Fruit fly (Drosophila melanogaster) whole organism, pupa: ENCODE data around the gene CG15145.
A peak's percentile ranks its signal among the peaks of the same experiment; 100 is the strongest.

Experiments used
- CG10348 ChIP-seq: fragments of 200-800 bp; sonication (Bioruptor generic); IDR thresholded peaks from 2 replicates; pipeline ENCODE4 v1.3.6; 2022; ENCODE audit warnings: missing biosample characterization, missing genetic modification characterization
- CG12605 ChIP-seq: fragments of 200-800 bp; sonication (Bioruptor generic); IDR thresholded peaks from 2 replicates; pipeline ENCODE4 v1.3.6; 2022; ENCODE audit warnings: missing biosample characterization, missing genetic modification characterization
- CG13204 ChIP-seq: fragments of 200-800 bp; sonication (Bioruptor generic); optimal IDR thresholded peaks from 2 replicates; lab custom pipeline; 2018; ENCODE audit warnings: missing biosample characterization, mild to moderate bottlenecking, missing genetic modification characterization, moderate library complexity
- CG14655 ChIP-seq: fragments of 200-800 bp; sonication (Bioruptor generic); optimal IDR thresholded peaks from 3 replicates; lab custom pipeline; 2017; ENCODE audit warnings: mild to moderate bottlenecking, missing biosample characterization, missing genetic modification reagents, missing genetic modification characterization
- CG15710 ChIP-seq: fragments of 200-800 bp; sonication (Bioruptor generic); optimal IDR thresholded peaks from 2 replicates; lab custom pipeline; 2018; ENCODE audit warnings: missing biosample characterization, mild to moderate bottlenecking, missing genetic modification characterization, moderate library complexity
- CG17806 ChIP-seq: fragments of 200-800 bp; sonication (Bioruptor generic); optimal IDR thresholded peaks from 2 replicates; lab custom pipeline; 2018; ENCODE audit warnings: missing biosample characterization, mild to moderate bottlenecking, missing genetic modification characterization, moderate library complexity
- CG32121 ChIP-seq: fragments of 200-800 bp; sonication (Bioruptor generic); IDR thresholded peaks from 2 replicates; pipeline ENCODE4 v1.3.6; 2022; ENCODE audit warnings: missing biosample characterization, missing genetic modification characterization
- CG34367 ChIP-seq: fragments of 200-800 bp; sonication (Bioruptor generic); optimal IDR thresholded peaks from 2 replicates; lab custom pipeline; 2018; ENCODE audit warnings: missing biosample characterization, mild to moderate bottlenecking, missing genetic modification characterization
- CG4496 ChIP-seq: fragments of 200-800 bp; sonication (Bioruptor generic); IDR thresholded peaks from 3 replicates; pipeline ENCODE4 v1.3.6; 2022; ENCODE audit warnings: missing biosample characterization, missing genetic modification characterization
- CG8159 ChIP-seq: fragments of 200-800 bp; sonication (Bioruptor generic); optimal IDR thresholded peaks from 3 replicates; lab custom pipeline; 2018; ENCODE audit warnings: missing biosample characterization, mild to moderate bottlenecking, missing genetic modification characterization, moderate library complexity
- CG8301 ChIP-seq: fragments of 200-800 bp; sonication (Bioruptor generic); optimal IDR thresholded peaks from 2 replicates; lab custom pipeline; 2018; ENCODE audit warnings: missing biosample characterization, mild to moderate bottlenecking, missing genetic modification characterization
- CG9948 ChIP-seq: fragments of 200-800 bp; sonication (Bioruptor generic); optimal IDR thresholded peaks from 2 replicates; lab custom pipeline; 2018; ENCODE audit warnings: missing biosample characterization, mild to moderate bottlenecking, missing genetic modification characterization, moderate library complexity
- D1 ChIP-seq: fragments of 200-800 bp; sonication (Bioruptor generic); optimal IDR thresholded peaks from 2 replicates; lab custom pipeline; 2018; ENCODE audit warnings: missing biosample characterization, mild to moderate bottlenecking, missing genetic modification characterization, moderate library complexity
- EcR ChIP-seq: fragments of 200-800 bp; sonication (Bioruptor generic); optimal IDR thresholded peaks from 3 replicates; lab custom pipeline; 2019; ENCODE audit warnings: missing biosample characterization, missing genetic modification characterization, mild to moderate bottlenecking, moderate library complexity, missing genetic modification reagents
- Ets98B ChIP-seq: fragments of 200-800 bp; sonication (Bioruptor generic); IDR thresholded peaks from 2 replicates; pipeline ENCODE4 v1.3.6; 2022; ENCODE audit warnings: missing biosample characterization, missing genetic modification characterization
- Pif1A ChIP-seq: fragments of 200-800 bp; sonication (Bioruptor generic); optimal IDR thresholded peaks from 3 replicates; lab custom pipeline; 2016; ENCODE audit warnings: missing biosample characterization, missing genetic modification characterization
- Pif1B ChIP-seq: fragments of 200-800 bp; sonication (Bioruptor generic); optimal IDR thresholded peaks from 3 replicates; lab custom pipeline; 2016; ENCODE audit warnings: missing biosample characterization, missing genetic modification characterization
- Snoo ChIP-seq: fragments of 200-800 bp; sonication (Bioruptor generic); optimal IDR thresholded peaks from 3 replicates; lab custom pipeline; 2017; ENCODE audit warnings: missing biosample characterization, mild to moderate bottlenecking, missing genetic modification characterization, inconsistent platforms
- fd96Ca ChIP-seq: fragments of 200-800 bp; sonication (Bioruptor generic); IDR thresholded peaks from 3 replicates; pipeline ENCODE4 v1.3.6; 2022; ENCODE audit warnings: missing biosample characterization, missing genetic modification characterization
- gl ChIP-seq: fragments of 200-800 bp; sonication (Bioruptor generic); optimal IDR thresholded peaks from 2 replicates; lab custom pipeline; 2018; ENCODE audit warnings: missing biosample characterization, mild to moderate bottlenecking, missing genetic modification characterization
- rn ChIP-seq: fragments of 200-800 bp; sonication (Bioruptor generic); IDR thresholded peaks from 2 replicates; pipeline ENCODE4 v1.3.6; 2022; ENCODE audit warnings: missing biosample characterization, missing genetic modification characterization

Gene CG15145

DNA sequence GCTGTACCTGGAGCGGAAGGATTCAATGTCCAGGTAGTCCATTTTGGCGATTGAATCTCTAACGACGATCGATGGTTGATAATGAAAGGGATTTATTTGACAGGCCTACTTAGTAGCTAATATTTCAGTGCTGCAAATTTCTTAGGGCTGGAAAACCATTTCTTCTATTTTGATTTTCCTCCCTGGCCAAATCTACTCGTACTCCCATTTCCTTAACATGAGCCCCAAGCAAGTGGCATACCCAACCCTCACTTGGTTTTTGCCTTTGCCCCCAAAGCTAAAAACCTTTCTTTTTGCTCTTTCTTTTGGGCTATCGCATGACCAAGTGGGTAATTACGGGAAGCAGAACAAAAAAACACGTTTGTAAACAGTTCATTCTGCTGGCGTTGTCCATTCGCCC lies 33.3 kb downstream of the CG15145 start, which contains the start of gene CG15142:
CG15142 (minus strand) TSS at position 101 of the 400 bp plus-strand sequence.
- TF ChIP-seq CG8301: no peak
- TF ChIP-seq CG4496 (GFP tag; lab: Robert Waterston, UW): no peak
- TF ChIP-seq CG34367 (tag; lab: Kevin White, UChicago): no peak
- no peak for TF ChIP-seq CG12605
- no peak for TF ChIP-seq D1 (tag; lab: Kevin White, UChicago)
- TF ChIP-seq CG32121 (GFP tag; lab: Robert Waterston, UW): no peak
- TF ChIP-seq rn (GFP tag; lab: Robert Waterston, UW): no peak
- no peak for TF ChIP-seq CG15710 (tag; lab: Kevin White, UChicago)
- no peak for TF ChIP-seq EcR (GFP tag; lab: Kevin White, UChicago)
- TF ChIP-seq Ets98B (GFP tag; lab: Robert Waterston, UW): no peak
- no peak for TF ChIP-seq CG9948 (tag; lab: Kevin White, UChicago)
- no peak for TF ChIP-seq Snoo
- TF ChIP-seq CG8159 (tag; lab: Kevin White, UChicago): no peak
- TF ChIP-seq Pif1B (GFP tag; lab: Kevin White, UChicago): no peak
- TF ChIP-seq CG10348 (GFP tag; lab: Robert Waterston, UW): no peak
- TF ChIP-seq, all 21 proteins: peak for 0

DNA sequence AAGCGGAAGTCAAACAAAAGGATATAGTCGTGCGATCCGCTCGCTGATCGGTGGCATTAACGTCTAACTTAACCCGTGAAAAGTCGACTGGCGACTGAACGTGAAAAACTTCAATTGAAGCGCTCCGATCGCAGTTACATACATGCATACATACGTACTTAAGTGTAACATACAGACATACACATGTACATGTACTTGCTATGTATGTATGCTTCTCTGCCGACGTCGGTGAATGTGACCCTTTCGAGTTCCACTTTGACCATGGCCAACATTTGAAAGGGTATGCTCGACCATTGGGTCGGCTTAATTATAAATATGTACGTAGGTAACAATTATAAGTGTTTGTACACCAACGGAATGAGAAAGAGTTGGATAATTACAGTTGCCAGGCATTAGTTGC lies 34.9 kb downstream of the CG15145 start, which contains the start of gene qua:
qua (minus strand) TSS at position 101 of the 400 bp plus-strand sequence.
- TF ChIP-seq CG10348 (GFP tag; lab: Robert Waterston, UW) (no peak), fd96Ca (no peak), CG14655 (peak; percentile 19), D1 (tag; lab: Kevin White, UChicago) (no peak), CG9948 (tag; lab: Kevin White, UChicago) (no peak)

DNA sequence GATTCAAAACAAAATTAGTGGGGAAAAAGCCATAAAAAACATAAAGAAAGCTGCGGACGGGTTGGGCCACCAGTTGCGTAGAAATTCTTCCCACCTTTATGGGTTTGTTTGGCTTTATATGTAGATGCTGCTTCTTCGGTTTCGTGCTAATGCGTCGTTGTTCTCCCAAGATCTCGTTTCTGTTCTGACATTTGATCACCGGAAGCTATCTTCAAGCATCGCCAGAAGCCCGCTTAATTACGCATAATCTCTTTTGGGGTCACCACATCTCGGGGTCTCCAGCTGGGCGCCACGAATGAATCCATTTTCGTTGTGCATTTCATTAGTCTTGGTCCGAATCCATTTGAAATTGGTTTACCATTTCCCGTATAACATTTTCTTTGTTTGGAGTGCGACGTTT lies 36.3 kb downstream of the CG15145 start:
- TF ChIP-seq Pif1A (GFP tag; lab: Kevin White, UChicago) (no peak), CG17806 (no peak), CG13204 (GFP tag; lab: Kevin White, UChicago) (no peak), CG9948 (tag; lab: Kevin White, UChicago) (no peak), Pif1B (GFP tag; lab: Kevin White, UChicago) (no peak), rn (GFP tag; lab: Robert Waterston, UW) (no peak), CG32121 (GFP tag; lab: Robert Waterston, UW) (no peak), CG8301 (no peak), CG10348 (GFP tag; lab: Robert Waterston, UW) (no peak), Ets98B (GFP tag; lab: Robert Waterston, UW) (no peak), Snoo (no peak)

- no peak for TF ChIP-seq CG9948 (tag; lab: Kevin White, UChicago)
- TF ChIP-seq, all 21 proteins: peak for 0
Measured at dm6 chr2L:17492680-17493079, 39.4 kb downstream of the CG15145 start.

- TF ChIP-seq Pif1B (GFP tag; lab: Kevin White, UChicago): no peak
- TF ChIP-seq CG34367 (tag; lab: Kevin White, UChicago): no peak
- no peak for TF ChIP-seq CG8159 (tag; lab: Kevin White, UChicago)
- no peak for TF ChIP-seq D1 (tag; lab: Kevin White, UChicago)
- no peak for TF ChIP-seq gl (tag; lab: Kevin White, UChicago)
- no peak for TF ChIP-seq CG17806
- TF ChIP-seq CG14655: no peak
- TF ChIP-seq Pif1A (GFP tag; lab: Kevin White, UChicago): no peak
- TF ChIP-seq fd96Ca: no peak
- no peak for TF ChIP-seq CG15710 (tag; lab: Kevin White, UChicago)
- TF ChIP-seq CG12605: no peak
- no peak for TF ChIP-seq CG9948 (tag; lab: Kevin White, UChicago)
Measured at dm6 chr2L:17486264-17486663, 45.8 kb downstream of the CG15145 start, which contains the start of gene CG43220. Gene CG43220, plus strand, starts transcription at chr2L:17486564.

DNA sequence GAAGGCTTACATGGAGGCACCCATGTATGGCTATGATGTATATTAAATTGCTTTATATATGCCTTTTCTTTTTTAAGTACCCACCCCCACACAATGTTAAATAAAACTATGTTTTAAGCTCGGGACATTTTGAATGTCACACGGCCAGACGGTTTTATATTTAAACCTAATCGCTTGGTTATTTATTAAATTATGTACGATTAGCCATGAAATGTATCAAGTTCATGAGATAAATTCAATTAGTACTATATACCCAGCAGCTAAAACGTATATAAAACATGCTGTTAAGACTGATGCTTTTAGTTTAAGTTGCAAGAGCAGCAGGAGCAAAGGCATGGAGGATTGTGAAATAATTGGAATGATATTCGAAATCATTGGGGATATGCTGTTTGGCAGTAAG lies 46.6 kb downstream of the CG15145 start, which contains the start of the genes CG43221 and CG43645:
CG43221 (plus strand) TSS at position 301 of the 400 bp plus-strand sequence.
CG43645 (plus strand) TSS at position 301 of the 400 bp plus-strand sequence.
- no peak for TF ChIP-seq CG8159 (tag; lab: Kevin White, UChicago)
- TF ChIP-seq EcR (GFP tag; lab: Kevin White, UChicago): no peak
- TF ChIP-seq CG12605: no peak
- TF ChIP-seq rn (GFP tag; lab: Robert Waterston, UW): no peak
- TF ChIP-seq Pif1B (GFP tag; lab: Kevin White, UChicago): no peak
- TF ChIP-seq gl (tag; lab: Kevin White, UChicago): no peak
- TF ChIP-seq Pif1A (GFP tag; lab: Kevin White, UChicago): no peak
- TF ChIP-seq CG14655: no peak
- TF ChIP-seq CG32121 (GFP tag; lab: Robert Waterston, UW): no peak
- TF ChIP-seq CG8301: no peak
- no peak for TF ChIP-seq D1 (tag; lab: Kevin White, UChicago)
- TF ChIP-seq CG17806: no peak
- no peak for TF ChIP-seq CG9948 (tag; lab: Kevin White, UChicago)
- no peak for TF ChIP-seq CG13204 (GFP tag; lab: Kevin White, UChicago)
- no peak for TF ChIP-seq Ets98B (GFP tag; lab: Robert Waterston, UW)
- no peak for TF ChIP-seq CG4496 (GFP tag; lab: Robert Waterston, UW)
- no peak for TF ChIP-seq CG15710 (tag; lab: Kevin White, UChicago)

- peak; percentile 78 for TF ChIP-seq CG9948 (tag; lab: Kevin White, UChicago)
- peak; percentile 56 for TF ChIP-seq gl (tag; lab: Kevin White, UChicago)
- TF ChIP-seq D1 (tag; lab: Kevin White, UChicago): peak; percentile 23
- no peak for TF ChIP-seq CG13204 (GFP tag; lab: Kevin White, UChicago)
- TF ChIP-seq CG10348 (GFP tag; lab: Robert Waterston, UW): peak; percentile 84
- TF ChIP-seq EcR (GFP tag; lab: Kevin White, UChicago): no peak
- peak; percentile 75 for TF ChIP-seq CG8159 (tag; lab: Kevin White, UChicago)
- peak; percentile 84 for TF ChIP-seq CG15710 (tag; lab: Kevin White, UChicago)
- TF ChIP-seq CG4496 (GFP tag; lab: Robert Waterston, UW): peak; percentile 96
- peak; percentile 82 for TF ChIP-seq CG14655
- TF ChIP-seq CG12605: 0 out of 2 replicates have a peak, but pooled peaks have one; percentile 40
- TF ChIP-seq rn (GFP tag; lab: Robert Waterston, UW): peak; percentile 91
- TF ChIP-seq CG17806: peak; percentile 76
- TF ChIP-seq CG34367 (tag; lab: Kevin White, UChicago): peak; percentile 76
- TF ChIP-seq CG32121 (GFP tag; lab: Robert Waterston, UW): peak; percentile 88
- TF ChIP-seq Pif1A (GFP tag; lab: Kevin White, UChicago): peak; percentile 93
- peak; percentile 92 for TF ChIP-seq Ets98B (GFP tag; lab: Robert Waterston, UW)
- TF ChIP-seq CG8301: peak; percentile 83
- peak; percentile 77 for TF ChIP-seq Pif1B (GFP tag; lab: Kevin White, UChicago)
- peak; percentile 88 for TF ChIP-seq Snoo
- peak; percentile 96 for TF ChIP-seq fd96Ca
Measured at dm6 chr2L:17484174-17484573, 47.9 kb downstream of the CG15145 start, which contains the start of the genes GCS2beta and CG5131. Gene GCS2beta, minus strand, starts transcription at chr2L:17484307. Gene CG5131, plus strand, starts transcription at chr2L:17484501.
